Worm (Caenorhabditis elegans) whole organism, L4 larva: Measurements from ENCODE around the gene C15B12.8.

Experiments
- F37D6.2 ChIP-seq: sonication (generic microtip); optimal IDR thresholded peaks from 2 replicates; lab custom pipeline; 2016; ENCODE audit warnings: mild to moderate bottlenecking, missing genetic modification characterization, missing compliant biosample characterization
- T26A8.4 ChIP-seq: fragments of 200-800 bp; sonication (Bioruptor generic); IDR thresholded peaks from 2 replicates; pipeline ENCODE4 v1.3.6; 2022; ENCODE audit warnings: missing genetic modification characterization, missing compliant biosample characterization
- Y48G9A.11 ChIP-seq: fragments of 200-800 bp; sonication (Bioruptor generic); IDR thresholded peaks from 2 replicates; pipeline ENCODE4 v1.3.6; 2022; ENCODE audit warnings: missing genetic modification reagents, missing genetic modification characterization, missing compliant biosample characterization
- ZK337.2 ChIP-seq: fragments of 200-800 bp; sonication (Bioruptor generic); IDR thresholded peaks from 2 replicates; pipeline ENCODE4 v1.3.6; 2022; ENCODE audit warnings: missing genetic modification reagents, missing genetic modification characterization, missing compliant biosample characterization
- aha-1 ChIP-seq: fragments of 150-350 bp; peaks from one replicate; lab custom pipeline; 2014; ENCODE audit warnings: missing biosample characterization, missing genetic modification characterization
- arid-1 ChIP-seq: fragments of 200-800 bp; sonication (Bioruptor generic); conservative IDR thresholded peaks from 2 replicates; pipeline ENCODE4 v1.3.6; 2022; ENCODE audit warnings: missing genetic modification reagents, missing genetic modification characterization, missing compliant biosample characterization
- attf-4 ChIP-seq: sonication (generic microtip); optimal IDR thresholded peaks from 3 replicates; lab custom pipeline; 2017; ENCODE audit warnings: missing biosample characterization, missing genetic modification characterization
- ceh-20 ChIP-seq: fragments of 200-800 bp; sonication (Bioruptor generic); IDR thresholded peaks from 2 replicates; pipeline ENCODE4 v1.3.6; 2022; ENCODE audit warnings: missing genetic modification reagents, missing genetic modification characterization, missing compliant biosample characterization
- ceh-32 ChIP-seq: sonication (generic microtip); optimal IDR thresholded peaks from 2 replicates; lab custom pipeline; 2016; ENCODE audit warnings: mild to moderate bottlenecking, missing genetic modification characterization, missing compliant biosample characterization; ENCODE audit not compliant: poor library complexity
- ceh-82 ChIP-seq: sonication (generic microtip); optimal IDR thresholded peaks from 2 replicates; lab custom pipeline; 2017; ENCODE audit warnings: missing biosample characterization, missing genetic modification characterization
- ces-1 ChIP-seq: fragments of 150-350 bp; sonication (generic microtip); optimal IDR thresholded peaks from 4 replicates; lab custom pipeline; 2014; ENCODE audit warnings: missing biosample characterization, missing genetic modification reagents, missing genetic modification characterization
- daf-12 ChIP-seq: fragments of 150-350 bp; optimal IDR thresholded peaks from 2 replicates; lab custom pipeline; 2014; ENCODE audit warnings: missing biosample characterization, missing genetic modification reagents, missing genetic modification characterization
- dmd-6 ChIP-seq: fragments of 200-800 bp; sonication (Bioruptor generic); IDR thresholded peaks from 2 replicates; pipeline ENCODE4 v1.3.6; 2022; ENCODE audit warnings: missing genetic modification reagents, missing genetic modification characterization, missing compliant biosample characterization
- dmd-8 ChIP-seq: fragments of 200-800 bp; sonication (Bioruptor generic); IDR thresholded peaks from 2 replicates; pipeline ENCODE4 v1.3.6; 2022; ENCODE audit warnings: missing genetic modification characterization, missing compliant biosample characterization
- egl-27 ChIP-seq: sonication (generic microtip); optimal IDR thresholded peaks from 3 replicates; lab custom pipeline; 2017; ENCODE audit warnings: missing biosample characterization, missing genetic modification reagents, missing genetic modification characterization
- egl-43 ChIP-seq: fragments of 200-800 bp; sonication (Bioruptor generic); IDR thresholded peaks from 2 replicates; pipeline ENCODE4 v1.3.6; 2022; ENCODE audit warnings: missing genetic modification reagents, missing genetic modification characterization, missing compliant biosample characterization
- fkh-10 ChIP-seq: fragments of 150-350 bp; optimal IDR thresholded peaks from 2 replicates; lab custom pipeline; 2014; ENCODE audit warnings: missing biosample characterization, missing genetic modification reagents, missing genetic modification characterization
- fos-1 ChIP-seq: fragments of 150-350 bp; optimal IDR thresholded peaks from 2 replicates; lab custom pipeline; 2014; ENCODE audit warnings: missing biosample characterization, missing genetic modification characterization
- gei-8 ChIP-seq: fragments of 200-800 bp; sonication (Bioruptor generic); optimal IDR thresholded peaks from 2 replicates; lab custom pipeline; 2018; ENCODE audit warnings: mild to moderate bottlenecking, missing genetic modification characterization, missing compliant biosample characterization
- hif-1 ChIP-seq, 2 experiments: sonication (generic microtip); optimal IDR thresholded peaks; 2 replicates each; lab custom pipeline; 2016 to 2017; ENCODE audit warnings: missing compliant biosample characterization in 2 of 2, missing genetic modification characterization in 2 of 2, missing genetic modification reagents in 2 of 2, missing genotype in 2 of 2, mild to moderate bottlenecking in 1 of 2
- hlh-11 ChIP-seq: fragments of 200-800 bp; sonication (Bioruptor generic); optimal IDR thresholded peaks from 2 replicates; lab custom pipeline; 2018; ENCODE audit warnings: mild to moderate bottlenecking, missing genetic modification characterization, missing compliant biosample characterization
- jun-1 ChIP-seq: fragments of 150-350 bp; optimal IDR thresholded peaks from 2 replicates; lab custom pipeline; 2014; ENCODE audit warnings: missing biosample characterization, missing genetic modification reagents, missing genetic modification characterization
- lim-7 ChIP-seq: fragments of 200-800 bp; sonication (Bioruptor generic); IDR thresholded peaks from 2 replicates; pipeline ENCODE4 v1.3.6; 2022; ENCODE audit warnings: missing genetic modification characterization, missing compliant biosample characterization
- lin-38 ChIP-seq: fragments of 200-800 bp; sonication (Bioruptor generic); IDR thresholded peaks from 2 replicates; pipeline ENCODE4 v1.3.6; 2022; ENCODE audit warnings: missing genetic modification reagents, missing genetic modification characterization, missing compliant biosample characterization
- lir-3 ChIP-seq: sonication (generic microtip); optimal IDR thresholded peaks from 2 replicates; lab custom pipeline; 2016; ENCODE audit warnings: mild to moderate bottlenecking, missing genetic modification characterization, missing compliant biosample characterization
- madf-9 ChIP-seq: fragments of 200-800 bp; sonication (Bioruptor generic); conservative IDR thresholded peaks from 2 replicates; pipeline ENCODE4 v1.3.6; 2022; ENCODE audit warnings: missing genetic modification reagents, missing genetic modification characterization, missing compliant biosample characterization
- mdt-29 ChIP-seq: fragments of 200-800 bp; sonication (Bioruptor generic); IDR thresholded peaks from 2 replicates; pipeline ENCODE4 v1.3.6; 2022; ENCODE audit warnings: missing genetic modification reagents, missing genetic modification characterization, missing compliant biosample characterization
- mep-1 ChIP-seq: fragments of 150-350 bp; sonication (generic microtip); optimal IDR thresholded peaks from 3 replicates; lab custom pipeline; 2014; ENCODE audit warnings: missing biosample characterization, missing genetic modification characterization
- mes-2 ChIP-seq: sonication (generic microtip); optimal IDR thresholded peaks from 2 replicates; lab custom pipeline; 2016; ENCODE audit warnings: missing genotype, mild to moderate bottlenecking, missing genetic modification characterization, missing compliant biosample characterization; ENCODE audit not compliant: poor library complexity, severe bottlenecking
- nhr-10 ChIP-seq: fragments of 150-350 bp; optimal IDR thresholded peaks from 2 replicates; lab custom pipeline; 2014; ENCODE audit warnings: missing biosample characterization, missing genetic modification characterization
- nhr-102 ChIP-seq: sonication (generic microtip); optimal IDR thresholded peaks from 2 replicates; lab custom pipeline; 2016; ENCODE audit warnings: mild to moderate bottlenecking, missing genetic modification characterization, moderate library complexity, missing compliant biosample characterization
- nhr-11 ChIP-seq: fragments of 150-350 bp; optimal IDR thresholded peaks from 2 replicates; lab custom pipeline; 2014; ENCODE audit warnings: missing biosample characterization, missing genetic modification characterization
- nhr-237 ChIP-seq: sonication (generic microtip); optimal IDR thresholded peaks from 2 replicates; lab custom pipeline; 2017; ENCODE audit warnings: missing biosample characterization, missing genetic modification characterization
- nhr-41 ChIP-seq: fragments of 200-800 bp; sonication (Bioruptor generic); IDR thresholded peaks from 2 replicates; pipeline ENCODE4 v1.3.6; 2022; ENCODE audit warnings: missing genetic modification reagents, missing genetic modification characterization, missing compliant biosample characterization
- nhr-42 ChIP-seq: fragments of 200-800 bp; sonication (Bioruptor generic); IDR thresholded peaks from 2 replicates; pipeline ENCODE4 v1.3.6; 2022; ENCODE audit warnings: missing genetic modification characterization, missing compliant biosample characterization
- nhr-48 ChIP-seq: sonication (generic microtip); optimal IDR thresholded peaks from 2 replicates; lab custom pipeline; 2016; ENCODE audit warnings: mild to moderate bottlenecking, missing genetic modification characterization, missing compliant biosample characterization
- nhr-76 ChIP-seq: fragments of 150-350 bp; optimal IDR thresholded peaks from 2 replicates; lab custom pipeline; 2014; ENCODE audit warnings: missing biosample characterization, missing genetic modification characterization
- nhr-77 ChIP-seq: fragments of 150-350 bp; optimal IDR thresholded peaks from 2 replicates; lab custom pipeline; 2014; ENCODE audit warnings: missing biosample characterization, missing genetic modification characterization
- php-3 ChIP-seq: fragments of 200-800 bp; sonication (Bioruptor generic); IDR thresholded peaks from 2 replicates; pipeline ENCODE4 v1.3.6; 2022; ENCODE audit warnings: missing genetic modification reagents, missing genetic modification characterization, missing compliant biosample characterization
- saeg-2 ChIP-seq: fragments of 200-800 bp; sonication (Bioruptor generic); IDR thresholded peaks from 2 replicates; pipeline ENCODE4 v1.3.6; 2022; ENCODE audit warnings: missing genetic modification reagents, missing genetic modification characterization, missing compliant biosample characterization
- sdz-12 ChIP-seq: fragments of 200-800 bp; sonication (Bioruptor generic); optimal IDR thresholded peaks from 2 replicates; lab custom pipeline; 2018; ENCODE audit warnings: mild to moderate bottlenecking, missing genetic modification characterization, missing compliant biosample characterization
- set-16 ChIP-seq: fragments of 200-800 bp; sonication (Bioruptor generic); IDR thresholded peaks from 2 replicates; pipeline ENCODE4 v1.3.6; 2022; ENCODE audit warnings: missing genetic modification reagents, missing genetic modification characterization, missing compliant biosample characterization
- snpc-1.2 ChIP-seq: fragments of 200-800 bp; sonication (Bioruptor generic); IDR thresholded peaks from 2 replicates; pipeline ENCODE4 v1.3.6; 2022; ENCODE audit warnings: missing genetic modification reagents, missing genetic modification characterization, missing compliant biosample characterization
- spr-1 ChIP-seq: sonication (generic microtip); optimal IDR thresholded peaks from 2 replicates; lab custom pipeline; 2016; ENCODE audit warnings: mild to moderate bottlenecking, missing genetic modification characterization, missing compliant biosample characterization
- spr-3 ChIP-seq: fragments of 200-800 bp; sonication (Bioruptor generic); optimal IDR thresholded peaks from 2 replicates; lab custom pipeline; 2018; ENCODE audit warnings: mild to moderate bottlenecking, missing genetic modification characterization, missing compliant biosample characterization
- tag-97 ChIP-seq: fragments of 200-800 bp; sonication (Bioruptor generic); IDR thresholded peaks from 2 replicates; pipeline ENCODE4 v1.3.6; 2022; ENCODE audit warnings: missing genetic modification characterization, missing compliant biosample characterization
- tra-1 ChIP-seq: fragments of 200-800 bp; sonication (Bioruptor generic); IDR thresholded peaks from 2 replicates; pipeline ENCODE4 v1.3.6; 2022; ENCODE audit warnings: missing genetic modification reagents, missing genetic modification characterization, missing compliant biosample characterization
- unc-62 ChIP-seq, 3 experiments: fragments of 150-350 bp in 1 of 3; sonication (generic microtip); optimal IDR thresholded peaks in 2 of 3; peaks in 1 of 3; 1 replicate in 1 of 3; 2 replicates in 2 of 3; lab custom pipeline; 2014 to 2017; ENCODE audit warnings: missing biosample characterization in 3 of 3, missing genetic modification characterization in 3 of 3, missing genetic modification reagents in 3 of 3, missing genotype in 1 of 3
- zag-1 ChIP-seq: fragments of 150-350 bp; optimal IDR thresholded peaks from 2 replicates; lab custom pipeline; 2014; ENCODE audit warnings: missing biosample characterization, missing genetic modification characterization
- zfp-2 ChIP-seq: sonication (generic microtip); optimal IDR thresholded peaks from 2 replicates; lab custom pipeline; 2016; ENCODE audit warnings: mild to moderate bottlenecking, missing genetic modification characterization, missing compliant biosample characterization
- zip-2 ChIP-seq: fragments of 150-350 bp; optimal IDR thresholded peaks from 2 replicates; lab custom pipeline; 2014; ENCODE audit warnings: missing biosample characterization, missing genetic modification characterization
- ztf-11 ChIP-seq: fragments of 150-350 bp; optimal IDR thresholded peaks from 2 replicates; lab custom pipeline; 2014; ENCODE audit warnings: missing biosample characterization, missing genetic modification characterization

C15B12.8 gene

DNA sequence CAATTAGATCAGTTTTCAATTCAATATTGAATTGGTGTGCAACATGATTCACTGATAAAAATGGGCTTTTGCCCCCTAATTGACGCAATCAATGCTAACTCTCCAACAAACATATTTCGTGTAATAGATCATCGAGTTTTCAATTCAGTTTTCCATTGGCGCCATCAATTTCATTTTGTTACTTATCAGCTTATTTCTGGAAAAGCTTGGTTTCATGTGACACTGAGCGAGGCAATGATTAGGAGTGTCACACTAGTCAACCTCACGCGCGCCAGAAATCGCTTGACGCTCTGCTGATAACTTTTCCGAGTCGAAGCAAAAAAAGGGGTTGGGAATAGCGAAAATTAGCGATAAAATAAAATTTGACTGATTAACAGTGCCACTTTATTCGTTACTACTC is 44.5 kb downstream of the C15B12.8 start, which contains the start of gene ets-4 (continued):
- TF ChIP-seq nhr-11 (no peak), snpc-1.2 (GFP tag; lab: Robert Waterston, UW) (no peak), nhr-41 (GFP tag; lab: Robert Waterston, UW) (no peak), zip-2 (tag; lab: Kevin White, UChicago) (no peak), daf-12 (no peak), nhr-102 (tag; lab: Kevin White, UChicago) (peak; percentile 86), fos-1 (tag; lab: Kevin White, UChicago) (no peak), mep-1 (peak; percentile 33), lin-38 (GFP tag; lab: Robert Waterston, UW) (no peak), nhr-42 (GFP tag; lab: Robert Waterston, UW) (no peak), php-3 (GFP tag; lab: Robert Waterston, UW) (peak; percentile 98), attf-4 (tag; lab: Kevin White, UChicago) (no peak), madf-9 (no peak), nhr-237 (tag; lab: Kevin White, UChicago) (no peak), T26A8.4 (GFP tag; lab: Robert Waterston, UW) (0 out of 2 replicates have a peak, but pooled peaks have one; percentile 31), ceh-82 (tag; lab: Kevin White, UChicago) (no peak), ceh-20 (peak; percentile 73; the same call in 1 of the 2 replicates), nhr-48 (tag; lab: Kevin White, UChicago) (peak; percentile 57), tra-1 (GFP tag; lab: Robert Waterston, UW) (peak; percentile 85), tag-97 (GFP tag; lab: Robert Waterston, UW) (no peak), arid-1 (GFP tag; lab: Robert Waterston, UW) (no peak), hlh-11 (tag; lab: Kevin White, UChicago) (peak; percentile 94), ces-1 (GFP tag; lab: Kevin White, UChicago) (no peak), spr-3 (GFP tag; lab: Kevin White, UChicago) (no peak), ZK337.2 (GFP tag; lab: Robert Waterston, UW) (no peak), spr-1 (tag; lab: Kevin White, UChicago) (no peak), hif-1 (tag; optimal IDR thresholded peaks at IDR 0.05; lab: Kevin White, UChicago) (peak in 1 of 2 experiments; percentile 28), unc-62 (GFP tag; optimal IDR thresholded peaks at IDR 0.05 in 1 of 2; lab: Kevin White, UChicago) (peak in 1 of 2 experiments; percentile 78), unc-62 (tag; optimal IDR thresholded peaks at IDR 0.05; lab: Kevin White, UChicago) (no peak), jun-1 (tag; lab: Kevin White, UChicago) (no peak), Y48G9A.11 (GFP tag; lab: Robert Waterston, UW) (no peak), nhr-10 (tag; lab: Kevin White, UChicago) (no peak), fkh-10 (GFP tag; lab: Kevin White, UChicago) (no peak), lim-7 (no peak), set-16 (no peak), ztf-11 (tag; lab: Kevin White, UChicago) (no peak), nhr-77 (tag; lab: Kevin White, UChicago) (peak; percentile 46), mdt-29 (GFP tag; lab: Robert Waterston, UW) (peak; percentile 54; the same call in 1 of the 2 replicates), dmd-6 (GFP tag; lab: Robert Waterston, UW) (peak; percentile 92), F37D6.2 (tag; lab: Kevin White, UChicago) (no peak), dmd-8 (no peak), egl-43 (GFP tag; lab: Robert Waterston, UW) (no peak), gei-8 (GFP tag; lab: Kevin White, UChicago) (no peak), zfp-2 (no peak), mes-2 (peak; percentile 52), aha-1 (tag; lab: Kevin White, UChicago) (no peak), nhr-76 (tag; lab: Kevin White, UChicago) (no peak), ceh-32 (tag; lab: Kevin White, UChicago) (no peak), zag-1 (no peak), lir-3 (tag; lab: Kevin White, UChicago) (no peak), saeg-2 (0 out of 2 replicates have a peak, but pooled peaks have one; percentile 55), egl-27 (tag; lab: Kevin White, UChicago) (no peak), sdz-12 (GFP tag; lab: Kevin White, UChicago) (no peak)
